Worm (Caenorhabditis elegans): ENCODE data around the gene Y37E11B.7.

- TF ChIP-seq nfya-1 (tag; optimal IDR thresholded peaks at IDR 0.05; ENCODE audit: borderline replicate concordance, insufficient read depth) = no peak
- no peak for TF ChIP-seq B0035.1 (tag; optimal IDR thresholded peaks at IDR 0.05)
- TF ChIP-seq B0261.1 (tag; optimal IDR thresholded peaks at IDR 0.05) = no peak
- no peak for TF ChIP-seq F23B12.7 (tag; optimal IDR thresholded peaks at IDR 0.05; ENCODE audit: insufficient read depth)
- TF ChIP-seq dpl-1 (GFP tag; optimal IDR thresholded peaks at IDR 0.05) = no peak
- TF ChIP-seq egl-44 (GFP tag; IDR thresholded peaks at IDR 0.05) = no peak
- TF ChIP-seq ama-1 (optimal IDR thresholded peaks at IDR 0.05) = no peak
- TF ChIP-seq ama-1 (GFP tag; optimal IDR thresholded peaks at IDR 0.05) = no peak
- no peak for TF ChIP-seq sdz-38 (tag; optimal IDR thresholded peaks at IDR 0.05)
- TF ChIP-seq snpc-1.1 (tag; optimal IDR thresholded peaks at IDR 0.05; ENCODE audit: insufficient read depth) = no peak
- TF ChIP-seq egrh-3 (GFP tag; IDR thresholded peaks at IDR 0.05) = no peak
- TF ChIP-seq F49E8.2 (tag; optimal IDR thresholded peaks at IDR 0.05; ENCODE audit: insufficient read depth) = no peak
These were observed 32.5 kb upstream of the Y37E11B.7 start for ce11 chrIV:3632475-3632874.
